Fruit fly (Drosophila melanogaster): ENCODE measurements around the gene CG12590.

The CG12590 gene

DNA sequence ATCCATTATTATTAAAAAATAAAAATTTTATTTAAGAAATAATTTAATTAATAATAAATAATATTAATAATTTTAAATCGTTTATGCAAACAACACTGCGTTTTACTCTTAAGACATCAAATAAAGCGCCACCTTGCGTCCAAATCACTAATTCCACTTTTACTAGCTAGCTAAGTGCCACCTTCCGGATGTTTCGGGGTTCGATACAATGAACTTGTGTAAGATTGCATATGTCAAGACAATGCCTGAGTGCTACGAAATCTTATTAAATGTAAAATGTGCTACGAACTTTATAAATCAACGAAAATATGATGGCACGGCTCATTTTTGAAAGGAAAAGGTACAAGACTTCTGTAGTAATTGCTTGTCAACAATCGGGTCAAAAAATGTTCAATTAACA, 32.5 kb upstream of the CG12590 start (continued):
- TF ChIP-seq CG2129 (GFP tag; IDR thresholded peaks at IDR 0.05; ENCODE audit: partially characterized antibody) (no peak), ab (GFP tag; optimal IDR thresholded peaks at IDR 0.05) (peak; percentile 36), CG16863 (GFP tag; optimal IDR thresholded peaks at IDR 0.05) (peak; percentile 32), Dbx (GFP tag; IDR thresholded peaks at IDR 0.05) (peak; percentile 77), Dad (GFP tag; optimal IDR thresholded peaks at IDR 0.05) (peak; percentile 53), CG2875 (GFP tag; optimal IDR thresholded peaks at IDR 0.05) (peak; percentile 53), dati (GFP tag; IDR thresholded peaks at IDR 0.05) (no peak), lola (GFP tag; optimal IDR thresholded peaks at IDR 0.05) (no peak), fru (optimal IDR thresholded peaks at IDR 0.05) (no peak), fd102C (GFP tag; optimal IDR thresholded peaks at IDR 0.05) (peak; percentile 46), caup (GFP tag; optimal IDR thresholded peaks at IDR 0.05; ENCODE audit: severe bottlenecking) (peak; percentile 61), Xrp1 (GFP tag; IDR thresholded peaks at IDR 0.05) (peak; percentile 38; the same call in 1 of the 2 replicates), Nf-YB (GFP tag; optimal IDR thresholded peaks at IDR 0.05) (peak; percentile 1), CG34224 (GFP tag; IDR thresholded peaks at IDR 0.05; ENCODE audit: partially characterized antibody) (no peak), Antp (GFP tag; optimal IDR thresholded peaks at IDR 0.05) (peak; percentile 76), Hr39 (optimal IDR thresholded peaks at IDR 0.05) (no peak), Sry-β (GFP tag; optimal IDR thresholded peaks at IDR 0.05) (no peak), CG11696 (GFP tag; IDR thresholded peaks at IDR 0.05) (no peak), CG16779 (GFP tag; IDR thresholded peaks at IDR 0.05) (no peak), CG3163 (GFP tag; optimal IDR thresholded peaks at IDR 0.05) (peak; percentile 78), scrt (GFP tag; optimal IDR thresholded peaks at IDR 0.05) (peak; percentile 30), CG14050 (GFP tag; IDR thresholded peaks at IDR 0.05) (0 out of 3 replicates have a peak, but pooled peaks have one; percentile 11), HLH3B (GFP tag; IDR thresholded peaks at IDR 0.05) (peak; percentile 27; the same call in 1 of the 2 replicates), CG9215 (GFP tag; IDR thresholded peaks at IDR 0.05) (peak; percentile 59; the same call in 1 of the 2 replicates), Abd-B (GFP tag; optimal IDR thresholded peaks at IDR 0.05) (peak; percentile 95), jigr1 (GFP tag; IDR thresholded peaks at IDR 0.05) (0 out of 3 replicates have a peak, but pooled peaks have one; percentile 28), CG1647 (GFP tag; optimal IDR thresholded peaks at IDR 0.05) (peak; percentile 79), pzg (GFP tag; optimal IDR thresholded peaks at IDR 0.05) (peak; percentile 53), CG8924 (tag; optimal IDR thresholded peaks at IDR 0.05) (peak; percentile 67), CG9797 (GFP tag; optimal IDR thresholded peaks at IDR 0.05) (no peak), z (GFP tag; IDR thresholded peaks at IDR 0.05) (no peak), sim (GFP tag; IDR thresholded peaks at IDR 0.05) (no peak), CG16815 (GFP tag; optimal IDR thresholded peaks at IDR 0.05) (peak; percentile 65), CG14965 (GFP tag; optimal IDR thresholded peaks at IDR 0.05; ENCODE audit: borderline replicate concordance) (peak; percentile 17), klu (GFP tag; IDR thresholded peaks at IDR 0.05) (0 out of 2 replicates have a peak, but pooled peaks have one; percentile 48), lilli (GFP tag; optimal IDR thresholded peaks at IDR 0.05) (peak; percentile 69), al (GFP tag; IDR thresholded peaks at IDR 0.05) (peak; percentile 22; the same call in 1 of the 2 replicates), Max (GFP tag; optimal IDR thresholded peaks at IDR 0.05) (peak; percentile 5), Pdp1 (GFP tag; optimal IDR thresholded peaks at IDR 0.05) (peak; percentile 71 to 74), bsh (GFP tag; optimal IDR thresholded peaks at IDR 0.05) (peak in 1 of 2 experiments; percentile 53), gfzf (GFP tag; optimal IDR thresholded peaks at IDR 0.05) (peak; percentile 39), CG17912 (GFP tag; optimal IDR thresholded peaks at IDR 0.05) (peak; percentile 73), NC2α (GFP tag; optimal IDR thresholded peaks at IDR 0.05) (peak; percentile 44), CG1024 (GFP tag; IDR thresholded peaks at IDR 0.05) (peak; percentile 62), CG33213 (GFP tag; optimal IDR thresholded peaks at IDR 0.05) (peak; percentile 91), Mes4 (GFP tag; optimal IDR thresholded peaks at IDR 0.05) (peak; percentile 45), ara (GFP tag; IDR thresholded peaks at IDR 0.05) (no peak), gcm2 (GFP tag; optimal IDR thresholded peaks at IDR 0.05) (peak; percentile 14), dm (GFP tag; optimal IDR thresholded peaks at IDR 0.05) (peak; percentile 69), Dip3 (GFP tag; optimal IDR thresholded peaks at IDR 0.05) (peak; percentile 50), CG1233 (GFP tag; optimal IDR thresholded peaks at IDR 0.05) (peak; percentile 17)
